Worm (Caenorhabditis elegans) whole organism, L1 larva: Measurements from ENCODE around the gene Y70C5B.2.

Experiments used
- aha-1 ChIP-seq: fragments of 150-350 bp; optimal IDR thresholded peaks from 2 replicates; lab custom pipeline; 2014; ENCODE audit warnings: missing biosample characterization, missing genetic modification characterization
- aly-2 ChIP-seq: fragments of 150-350 bp; optimal IDR thresholded peaks from 2 replicates; lab custom pipeline; 2014; ENCODE audit warnings: missing biosample characterization, missing genetic modification characterization
- blmp-1 ChIP-seq: fragments of 150-350 bp; optimal IDR thresholded peaks from 2 replicates; lab custom pipeline; 2014; ENCODE audit warnings: missing biosample characterization, missing genetic modification characterization
- dpl-1 ChIP-seq, 3 experiments: fragments of 150-350 bp in 2 of 3; sonication (generic microtip) in 1 of 3; optimal IDR thresholded peaks; 2 replicates each; lab custom pipeline; 2014 to 2017; ENCODE audit warnings: missing biosample characterization in 3 of 3, missing genetic modification characterization in 3 of 3, missing genetic modification reagents in 3 of 3
- hpl-2 ChIP-seq: fragments of 150-350 bp; optimal IDR thresholded peaks from 2 replicates; lab custom pipeline; 2014; ENCODE audit warnings: missing biosample characterization, missing genetic modification reagents, missing genetic modification characterization
- mdl-1 ChIP-seq, 2 experiments: fragments of 150-350 bp; optimal IDR thresholded peaks; 2 replicates each; lab custom pipeline; 2014 to 2017; ENCODE audit warnings: missing biosample characterization in 2 of 2, missing genetic modification characterization in 2 of 2, inconsistent platforms in 1 of 2
- nhr-237 ChIP-seq: fragments of 150-350 bp; optimal IDR thresholded peaks from 2 replicates; lab custom pipeline; 2014; ENCODE audit warnings: missing biosample characterization, missing genetic modification characterization
- skn-1 ChIP-seq: fragments of 150-350 bp; optimal IDR thresholded peaks from 2 replicates; lab custom pipeline; 2014; ENCODE audit warnings: missing biosample characterization, missing genetic modification characterization
- snpc-4 ChIP-seq: fragments of 150-350 bp; optimal IDR thresholded peaks from 2 replicates; lab custom pipeline; 2014; ENCODE audit warnings: missing biosample characterization, missing genetic modification characterization
- tbx-2 ChIP-seq: sonication (generic microtip); optimal IDR thresholded peaks from 2 replicates; lab custom pipeline; 2016; ENCODE audit warnings: missing genetic modification characterization, missing compliant biosample characterization

ce11 chrV:16645201-16645940 is 15.3 kb downstream of the Y70C5B.2 start, which contains the start of gene W06G6.17:
- TF ChIP-seq aha-1 (tag; lab: Kevin White, UChicago) (no peak), nhr-237 (no peak), blmp-1 (no peak), hpl-2 (GFP tag; lab: Kevin White, UChicago) (no peak), dpl-1 (GFP tag; optimal IDR thresholded peaks at IDR 0.05; lab: Kevin White, UChicago) (no peak), snpc-4 (tag; lab: Kevin White, UChicago) (no peak), tbx-2 (tag; lab: Kevin White, UChicago) (no peak), aly-2 (tag; lab: Kevin White, UChicago) (no peak), mdl-1 (tag; optimal IDR thresholded peaks at IDR 0.05; lab: Kevin White, UChicago) (no peak), skn-1 (tag; lab: Kevin White, UChicago) (no peak)
